Worm (Caenorhabditis elegans): ENCODE results near the gene T23F11.11.

The T23F11.11 gene

DNA sequence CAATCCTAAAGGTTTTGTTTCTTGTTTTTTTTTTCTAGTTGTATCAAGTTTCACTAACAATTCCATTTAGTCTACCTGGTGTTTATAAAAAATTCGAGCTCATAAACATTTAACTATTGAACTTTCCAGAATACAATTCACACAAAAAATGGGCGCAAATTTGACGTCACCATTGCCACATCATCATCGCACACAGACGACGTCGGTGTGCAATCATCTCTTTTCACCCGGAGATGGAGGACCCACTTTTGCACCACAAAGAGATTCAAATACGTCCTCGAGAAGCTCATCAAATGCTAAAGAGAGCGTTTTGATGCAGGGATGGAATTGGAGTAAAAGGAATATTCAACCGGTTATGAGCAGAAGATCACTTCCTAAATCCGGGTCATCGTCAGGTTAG is 12.0 kb downstream of the T23F11.11 start:
- TF ChIP-seq tra-4 (tag; optimal IDR thresholded peaks at IDR 0.05) (no peak), ceh-36 (tag; optimal IDR thresholded peaks at IDR 0.05) (no peak), F13C5.2 (tag; optimal IDR thresholded peaks at IDR 0.05) (no peak), pes-1 (GFP tag; IDR thresholded peaks at IDR 0.05) (no peak), hmg-4 (GFP tag; optimal IDR thresholded peaks at IDR 0.05) (no peak), ceh-13 (GFP tag; optimal IDR thresholded peaks at IDR 0.05) (no peak), sea-1 (GFP tag; conservative IDR thresholded peaks at IDR 0.05) (no peak), B0310.2 (tag; optimal IDR thresholded peaks at IDR 0.05) (no peak), scrt-1 (GFP tag; IDR thresholded peaks at IDR 0.05) (no peak), hmbx-1 (tag; optimal IDR thresholded peaks at IDR 0.05) (no peak), flt-1 (GFP tag; IDR thresholded peaks at IDR 0.05) (no peak), tbx-11 (GFP tag; IDR thresholded peaks at IDR 0.05) (no peak), hnd-1 (tag; optimal IDR thresholded peaks at IDR 0.05) (no peak)

DNA sequence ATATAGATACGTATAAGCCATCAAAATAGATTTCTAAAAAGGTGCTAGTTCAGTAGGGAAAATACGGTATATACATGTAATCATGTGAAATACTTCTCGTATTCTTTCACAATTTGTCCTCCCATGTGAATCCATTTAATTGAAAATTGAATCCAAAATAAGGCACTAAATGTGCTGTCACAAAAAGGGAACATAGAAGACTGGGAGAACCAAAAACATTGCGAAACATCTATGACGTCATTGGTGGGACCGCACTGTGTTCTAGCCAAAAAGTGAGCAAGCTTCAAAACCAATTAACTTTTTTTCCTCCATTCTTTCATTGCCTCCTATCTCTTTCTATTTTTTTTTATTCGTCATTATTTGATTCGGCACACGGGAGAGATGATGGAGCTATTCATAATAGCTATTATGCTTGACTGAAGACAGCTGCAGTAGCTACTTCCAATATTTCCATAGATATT is 13.0 kb downstream of the T23F11.11 start, which contains the start of gene cdka-1:
cdka-1 (plus strand) TSS at position 411 of the 461 bp plus-strand sequence.
- TF ChIP-seq pes-1 (GFP tag; IDR thresholded peaks at IDR 0.05), result no peak
- TF ChIP-seq hnd-1 (tag; optimal IDR thresholded peaks at IDR 0.05), result no peak
- no peak for TF ChIP-seq ets-7 (tag; optimal IDR thresholded peaks at IDR 0.05)
- no peak for TF ChIP-seq flt-1 (GFP tag; IDR thresholded peaks at IDR 0.05)
- TF ChIP-seq sea-1 (GFP tag; conservative IDR thresholded peaks at IDR 0.05), result no peak
- TF ChIP-seq hmg-4 (GFP tag; optimal IDR thresholded peaks at IDR 0.05), result no peak
- TF ChIP-seq scrt-1 (GFP tag; IDR thresholded peaks at IDR 0.05), result no peak
- no peak for TF ChIP-seq tbx-11 (GFP tag; IDR thresholded peaks at IDR 0.05)

DNA sequence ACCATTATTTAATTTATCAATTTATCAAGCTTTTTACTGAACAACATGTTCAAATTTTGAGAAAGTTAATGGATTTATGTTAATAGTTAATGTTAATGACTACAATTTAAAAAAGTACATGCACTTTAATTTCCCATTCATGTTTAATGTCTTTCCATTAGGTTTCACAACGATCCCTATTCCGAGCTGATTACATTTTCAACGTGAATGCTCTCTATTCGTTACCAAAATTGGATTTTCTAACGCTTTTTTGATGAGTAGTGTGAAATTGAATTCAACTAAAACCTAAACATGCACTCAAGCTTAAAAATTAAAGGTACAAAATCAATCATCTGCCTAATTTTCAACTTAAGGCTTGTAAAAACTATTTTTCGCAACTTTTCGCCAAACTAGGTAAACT is 14.0 kb downstream of the T23F11.11 start:
- TF ChIP-seq F13C5.2 (tag; optimal IDR thresholded peaks at IDR 0.05) (no peak), ceh-36 (tag; optimal IDR thresholded peaks at IDR 0.05) (no peak), tbx-37 (GFP tag; conservative IDR thresholded peaks at IDR 0.05) (no peak), tra-4 (tag; optimal IDR thresholded peaks at IDR 0.05) (no peak), tbx-11 (GFP tag; IDR thresholded peaks at IDR 0.05) (no peak), hmbx-1 (tag; optimal IDR thresholded peaks at IDR 0.05) (no peak)

DNA sequence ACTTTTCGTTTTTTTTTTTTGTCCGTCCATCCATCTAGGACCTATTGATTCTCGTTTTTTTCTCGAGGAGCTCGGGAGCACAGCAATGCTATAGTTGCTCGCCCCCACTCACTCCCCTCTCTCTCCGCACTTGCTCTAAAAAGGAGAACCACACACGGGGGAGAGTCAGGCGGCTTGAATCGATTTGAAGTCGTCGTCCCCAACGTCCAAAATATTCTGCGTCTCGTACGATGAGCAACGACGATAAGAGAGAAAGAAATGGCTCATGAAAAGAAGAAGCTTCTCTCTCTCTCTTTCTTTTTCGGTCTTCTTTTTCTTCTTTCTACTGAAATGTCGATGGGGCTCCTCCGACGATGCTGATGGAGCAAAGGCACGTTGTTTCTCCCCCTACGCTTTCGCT is 15.0 kb downstream of the T23F11.11 start:
- TF ChIP-seq ceh-13 (GFP tag; optimal IDR thresholded peaks at IDR 0.05), result no peak
- no peak for TF ChIP-seq aly-1 (tag; optimal IDR thresholded peaks at IDR 0.05)
- TF ChIP-seq hmbx-1 (tag; optimal IDR thresholded peaks at IDR 0.05), result no peak

DNA sequence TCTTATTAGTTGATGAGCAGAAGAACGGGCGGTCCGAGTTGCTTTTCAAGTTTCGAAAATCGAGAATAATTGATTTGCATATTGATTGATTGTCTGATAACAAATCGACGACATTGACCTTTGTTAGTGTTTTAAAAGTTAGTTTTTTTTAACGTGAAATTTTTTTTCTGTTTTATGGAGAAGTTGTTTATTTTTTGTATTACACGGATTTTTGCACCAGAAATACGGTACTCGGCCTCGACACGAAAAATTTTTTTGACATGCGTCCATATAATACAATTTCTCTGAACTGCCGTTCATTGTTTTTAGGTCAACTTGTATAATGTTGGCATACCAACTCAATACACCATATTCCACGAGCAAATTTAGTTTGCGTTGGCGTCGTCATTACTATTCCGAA is 16.0 kb downstream of the T23F11.11 start, which contains the start of gene T23F11.2:
T23F11.2 (minus strand) TSS at position 101 of the 400 bp plus-strand sequence.
- TF ChIP-seq F13C5.2 (tag; optimal IDR thresholded peaks at IDR 0.05), result no peak
- no peak for TF ChIP-seq scrt-1 (GFP tag; IDR thresholded peaks at IDR 0.05)
- no peak for TF ChIP-seq flt-1 (GFP tag; IDR thresholded peaks at IDR 0.05)
- no peak for TF ChIP-seq tbx-11 (GFP tag; IDR thresholded peaks at IDR 0.05)
- no peak for TF ChIP-seq pes-1 (GFP tag; IDR thresholded peaks at IDR 0.05)
- no peak for TF ChIP-seq ets-7 (tag; optimal IDR thresholded peaks at IDR 0.05)
- no peak for TF ChIP-seq hmbx-1 (tag; optimal IDR thresholded peaks at IDR 0.05)
- no peak for TF ChIP-seq sea-1 (GFP tag; conservative IDR thresholded peaks at IDR 0.05)
- TF ChIP-seq ceh-13 (GFP tag; optimal IDR thresholded peaks at IDR 0.05), result no peak
- no peak for TF ChIP-seq ceh-36 (tag; optimal IDR thresholded peaks at IDR 0.05)
- TF ChIP-seq hnd-1 (tag; optimal IDR thresholded peaks at IDR 0.05), result no peak
- no peak for TF ChIP-seq hmg-4 (GFP tag; optimal IDR thresholded peaks at IDR 0.05)
- no peak for TF ChIP-seq B0310.2 (tag; optimal IDR thresholded peaks at IDR 0.05)
- TF ChIP-seq tra-4 (tag; optimal IDR thresholded peaks at IDR 0.05), result no peak
- no peak for TF ChIP-seq tbx-37 (GFP tag; conservative IDR thresholded peaks at IDR 0.05)
- TF ChIP-seq aly-1 (tag; optimal IDR thresholded peaks at IDR 0.05), result no peak
- no peak for TF ChIP-seq ama-1 (optimal IDR thresholded peaks at IDR 0.05)

DNA sequence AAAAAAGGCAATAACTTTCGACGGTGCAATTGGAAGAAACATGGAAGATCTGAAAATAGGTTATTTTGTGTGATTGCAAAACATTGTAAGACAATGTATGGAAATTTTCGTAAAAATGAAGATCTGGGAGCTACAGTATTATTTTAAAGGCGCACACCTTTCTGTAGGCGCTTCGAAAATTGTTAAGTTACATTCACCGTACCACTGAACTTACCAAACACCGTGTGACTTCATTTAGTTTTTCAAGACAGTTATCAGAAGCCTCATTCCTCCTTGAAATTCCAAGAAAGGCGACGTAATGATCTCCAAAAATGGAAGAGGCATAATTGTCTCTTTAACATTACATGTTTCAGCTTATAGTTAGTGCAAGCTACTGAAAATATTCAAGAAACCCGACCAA is 17.5 kb downstream of the T23F11.11 start:
- TF ChIP-seq tbx-11 (GFP tag; IDR thresholded peaks at IDR 0.05) (no peak), sea-1 (GFP tag; conservative IDR thresholded peaks at IDR 0.05) (no peak), hmg-4 (GFP tag; optimal IDR thresholded peaks at IDR 0.05) (no peak), flt-1 (GFP tag; IDR thresholded peaks at IDR 0.05) (no peak), hmbx-1 (tag; optimal IDR thresholded peaks at IDR 0.05) (no peak), scrt-1 (GFP tag; IDR thresholded peaks at IDR 0.05) (no peak), tra-4 (tag; optimal IDR thresholded peaks at IDR 0.05) (no peak), F13C5.2 (tag; optimal IDR thresholded peaks at IDR 0.05) (no peak)

DNA sequence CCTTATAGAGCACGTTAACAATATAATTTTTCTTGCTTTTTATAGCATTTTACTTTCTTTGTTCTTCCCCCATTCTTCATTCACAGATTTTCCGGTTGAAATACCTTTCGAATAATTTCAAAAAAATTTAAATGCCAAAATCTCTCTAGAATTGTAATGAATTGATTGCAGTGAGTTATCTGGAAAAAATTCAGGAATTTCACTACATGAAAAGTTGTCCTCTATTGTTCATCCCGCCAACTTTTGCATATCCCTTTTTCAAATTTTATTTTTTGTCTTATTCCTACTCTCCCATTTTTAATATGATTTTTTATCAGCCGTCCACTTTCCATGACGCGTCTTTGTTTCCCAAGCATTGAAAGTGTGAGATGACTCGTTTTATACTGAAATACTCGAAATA is 18.0 kb downstream of the T23F11.11 start:
- TF ChIP-seq tra-4 (tag; optimal IDR thresholded peaks at IDR 0.05), result no peak
- no peak for TF ChIP-seq hmbx-1 (tag; optimal IDR thresholded peaks at IDR 0.05)
- no peak for TF ChIP-seq B0310.2 (tag; optimal IDR thresholded peaks at IDR 0.05)

DNA sequence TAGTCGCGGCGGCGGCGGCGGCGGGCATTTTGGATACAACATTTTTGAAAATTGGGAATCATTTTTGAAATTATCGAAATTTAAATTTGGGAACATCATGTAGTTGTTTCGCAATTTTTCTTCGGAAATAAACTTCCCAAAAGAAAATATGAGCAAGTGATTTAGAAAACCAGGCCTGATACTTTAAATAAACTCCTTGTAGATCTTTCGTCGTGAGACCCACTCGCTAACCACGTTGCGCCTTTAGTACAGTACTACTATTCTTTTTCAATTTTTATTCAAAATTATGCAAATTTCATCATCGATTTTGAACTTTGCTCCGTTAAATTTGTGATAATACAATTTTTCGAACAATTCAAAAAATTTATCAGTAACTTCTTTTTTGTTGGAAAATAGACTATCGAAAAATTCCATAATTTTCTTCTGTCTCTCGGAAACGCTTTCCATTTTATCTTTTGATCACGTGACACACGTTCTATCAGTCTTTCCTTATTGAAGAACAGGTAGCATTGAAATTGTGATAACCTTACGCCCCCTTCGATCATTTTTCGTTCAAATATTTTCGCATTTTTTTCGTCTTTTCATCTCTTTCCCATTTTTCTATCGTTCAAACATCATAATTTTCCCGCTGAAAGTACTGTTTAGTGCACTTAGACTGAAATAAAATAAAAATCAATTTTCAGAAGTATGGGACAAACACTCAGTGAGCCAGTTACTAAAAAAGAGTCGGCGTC is 21.4 kb downstream of the T23F11.11 start, which contains the start of gene ppm-2:
ppm-2 (plus strand) TSS at position 684 of the 734 bp plus-strand sequence.
- TF ChIP-seq sea-1 (GFP tag; conservative IDR thresholded peaks at IDR 0.05), result no peak
- no peak for TF ChIP-seq hmg-4 (GFP tag; optimal IDR thresholded peaks at IDR 0.05)
- TF ChIP-seq aly-1 (tag; optimal IDR thresholded peaks at IDR 0.05), result no peak
- TF ChIP-seq B0310.2 (tag; optimal IDR thresholded peaks at IDR 0.05), result no peak
- no peak for TF ChIP-seq ceh-36 (tag; optimal IDR thresholded peaks at IDR 0.05)
- no peak for TF ChIP-seq flt-1 (GFP tag; IDR thresholded peaks at IDR 0.05)
- no peak for TF ChIP-seq tbx-11 (GFP tag; IDR thresholded peaks at IDR 0.05)
- no peak for TF ChIP-seq hnd-1 (tag; optimal IDR thresholded peaks at IDR 0.05)
- TF ChIP-seq hmbx-1 (tag; optimal IDR thresholded peaks at IDR 0.05), result no peak
